Worm (Caenorhabditis elegans) whole organism, L4/young adult: Measurements from ENCODE around the gene rnp-7.
A peak's percentile ranks its signal among the peaks of the same experiment; 100 is the strongest.

Source experiments
- W03F9.2 ChIP-seq: fragments of 150-350 bp; optimal IDR thresholded peaks from 2 replicates; lab custom pipeline; 2014; ENCODE audit warnings: missing biosample characterization, missing genetic modification characterization
- dao-5 ChIP-seq: sonication (generic microtip); optimal IDR thresholded peaks from 2 replicates; lab custom pipeline; 2016; ENCODE audit warnings: missing genotype, missing genetic modification characterization, moderate library complexity, missing compliant biosample characterization
- him-1 ChIP-seq: sonication (generic microtip); optimal IDR thresholded peaks from 2 replicates; lab custom pipeline; 2016; ENCODE audit warnings: missing genotype, missing genetic modification reagents, missing genetic modification characterization, missing compliant biosample characterization

rnp-7 gene

ce11 chrIII:7161055-7161454 lies at the start of gene rnp-7:
Gene rnp-7, minus strand, starts transcription at chrIII:7161155.
- no peak for TF ChIP-seq him-1 (tag; lab: Kevin White, UChicago)
- TF ChIP-seq W03F9.2 (tag; lab: Kevin White, UChicago) = no peak
- TF ChIP-seq dao-5 (tag; lab: Kevin White, UChicago) = no peak

- TF ChIP-seq dao-5 (tag; lab: Kevin White, UChicago) (no peak), W03F9.2 (tag; lab: Kevin White, UChicago) (no peak), him-1 (tag; lab: Kevin White, UChicago) (no peak)
These were observed 49.5 kb upstream of the rnp-7 start for ce11 chrIII:7210486-7210885.

- TF ChIP-seq W03F9.2 (tag; lab: Kevin White, UChicago) (no peak), him-1 (tag; lab: Kevin White, UChicago) (no peak), dao-5 (tag; lab: Kevin White, UChicago) (no peak)
These were observed 48.8 kb upstream of the rnp-7 start, which contains the start of gene R151.2 for ce11 chrIII:7209721-7210120. Gene R151.2, plus strand, starts transcription at chrIII:7209967.

ce11 chrIII:7207903-7208497 lies 47.0 kb upstream of the rnp-7 start, which contains the start of gene rpl-6:
Gene rpl-6, plus strand, starts transcription at chrIII:7208447.
- TF ChIP-seq W03F9.2 (tag; lab: Kevin White, UChicago) (peak; percentile 93), him-1 (tag; lab: Kevin White, UChicago) (no peak), dao-5 (tag; lab: Kevin White, UChicago) (no peak)

- TF ChIP-seq W03F9.2 (tag; lab: Kevin White, UChicago) (no peak), him-1 (tag; lab: Kevin White, UChicago) (no peak), dao-5 (tag; lab: Kevin White, UChicago) (no peak)
These were observed 42.3 kb upstream of the rnp-7 start for ce11 chrIII:7203130-7203775.

ce11 chrIII:7201378-7202256 lies 40.7 kb upstream of the rnp-7 start, which contains the start of gene dpy-31:
Gene dpy-31, plus strand, starts transcription at chrIII:7202206.
- TF ChIP-seq dao-5 (tag; lab: Kevin White, UChicago) = no peak
- TF ChIP-seq him-1 (tag; lab: Kevin White, UChicago) = no peak
- TF ChIP-seq W03F9.2 (tag; lab: Kevin White, UChicago) = no peak

ce11 chrIII:7199467-7199866 lies 38.5 kb upstream of the rnp-7 start:
- TF ChIP-seq him-1 (tag; lab: Kevin White, UChicago) (no peak), W03F9.2 (tag; lab: Kevin White, UChicago) (no peak), dao-5 (tag; lab: Kevin White, UChicago) (no peak)

- TF ChIP-seq dao-5 (tag; lab: Kevin White, UChicago) (no peak), W03F9.2 (tag; lab: Kevin White, UChicago) (peak; percentile 56)
These were observed 37.9 kb upstream of the rnp-7 start, which contains the start of gene pfd-5 for ce11 chrIII:7198838-7199237. Gene pfd-5, minus strand, starts transcription at chrIII:7198884.

- no peak for TF ChIP-seq W03F9.2 (tag; lab: Kevin White, UChicago)
- TF ChIP-seq him-1 (tag; lab: Kevin White, UChicago) = no peak
- TF ChIP-seq dao-5 (tag; lab: Kevin White, UChicago) = no peak
These were observed 37.0 kb upstream of the rnp-7 start, which contains the start of gene exos-9 for ce11 chrIII:7197973-7198372. Gene exos-9, minus strand, starts transcription at chrIII:7198073.

- no peak for TF ChIP-seq him-1 (tag; lab: Kevin White, UChicago)
- TF ChIP-seq dao-5 (tag; lab: Kevin White, UChicago) = no peak
- TF ChIP-seq W03F9.2 (tag; lab: Kevin White, UChicago) = no peak
These were observed 34.4 kb upstream of the rnp-7 start, which contains the start of gene F37C12.18 for ce11 chrIII:7195325-7195724. Gene F37C12.18, minus strand, starts transcription at chrIII:7195425.

ce11 chrIII:7192942-7193665 lies 32.1 kb upstream of the rnp-7 start, which contains the start of gene mec-14:
Gene mec-14, minus strand, starts transcription at chrIII:7192992.
- TF ChIP-seq W03F9.2 (tag; lab: Kevin White, UChicago) (no peak), him-1 (tag; lab: Kevin White, UChicago) (no peak), dao-5 (tag; lab: Kevin White, UChicago) (no peak)

ce11 chrIII:7189581-7190128 lies 28.7 kb upstream of the rnp-7 start, which contains the start of gene rps-21:
Gene rps-21, minus strand, starts transcription at chrIII:7189631.
- TF ChIP-seq dao-5 (tag; lab: Kevin White, UChicago) (no peak), W03F9.2 (tag; lab: Kevin White, UChicago) (peak; percentile 67), him-1 (tag; lab: Kevin White, UChicago) (no peak)
